Worm (Caenorhabditis elegans) whole organism, early embryonic: Measurements from ENCODE around the gene gbb-1.

Experiments
- B0310.2 ChIP-seq: sonication (generic microtip); optimal IDR thresholded peaks from 2 replicates; lab custom pipeline; 2016; ENCODE audit warnings: mild to moderate bottlenecking, missing genetic modification characterization, missing compliant biosample characterization
- F13C5.2 ChIP-seq: sonication (generic microtip); optimal IDR thresholded peaks from 2 replicates; lab custom pipeline; 2017; ENCODE audit warnings: mild to moderate bottlenecking, missing genetic modification characterization, inconsistent platforms, missing compliant biosample characterization
- aly-1 ChIP-seq: sonication (generic microtip); optimal IDR thresholded peaks from 2 replicates; lab custom pipeline; 2016; ENCODE audit warnings: missing genetic modification characterization, missing compliant biosample characterization
- ama-1 ChIP-seq: fragments of 150-350 bp; optimal IDR thresholded peaks from 2 replicates; lab custom pipeline; 2014
- ceh-13 ChIP-seq: fragments of 200-800 bp; sonication (Bioruptor generic); optimal IDR thresholded peaks from 2 replicates; lab custom pipeline; 2018; ENCODE audit warnings: mild to moderate bottlenecking, missing genetic modification characterization, missing compliant biosample characterization
- ceh-36 ChIP-seq: sonication (generic microtip); optimal IDR thresholded peaks from 2 replicates; lab custom pipeline; 2016; ENCODE audit warnings: missing genetic modification characterization, inconsistent platforms, missing compliant biosample characterization
- ets-7 ChIP-seq: sonication (generic microtip); optimal IDR thresholded peaks from 2 replicates; lab custom pipeline; 2016; ENCODE audit warnings: missing genotype, missing genetic modification characterization, missing compliant biosample characterization
- flt-1 ChIP-seq: fragments of 200-800 bp; sonication (Bioruptor generic); IDR thresholded peaks from 2 replicates; pipeline ENCODE4 v1.3.6; 2022; ENCODE audit warnings: missing genetic modification characterization, missing compliant biosample characterization
- hmbx-1 ChIP-seq: sonication (generic microtip); optimal IDR thresholded peaks from 2 replicates; lab custom pipeline; 2016; ENCODE audit warnings: mild to moderate bottlenecking, missing genetic modification characterization, missing compliant biosample characterization
- hmg-4 ChIP-seq: fragments of 200-800 bp; sonication (Bioruptor generic); optimal IDR thresholded peaks from 2 replicates; lab custom pipeline; 2018; ENCODE audit warnings: mild to moderate bottlenecking, missing genetic modification characterization, missing compliant biosample characterization
- hnd-1 ChIP-seq: sonication (generic microtip); optimal IDR thresholded peaks from 2 replicates; lab custom pipeline; 2016; ENCODE audit warnings: missing genetic modification characterization, missing compliant biosample characterization
- pes-1 ChIP-seq: fragments of 200-800 bp; sonication (Bioruptor generic); IDR thresholded peaks from 2 replicates; pipeline ENCODE4 v1.3.6; 2022; ENCODE audit warnings: missing genetic modification reagents, missing genetic modification characterization, missing compliant biosample characterization
- scrt-1 ChIP-seq: fragments of 200-800 bp; sonication (Bioruptor generic); IDR thresholded peaks from 2 replicates; pipeline ENCODE4 v1.3.6; 2022; ENCODE audit warnings: missing genetic modification characterization, missing compliant biosample characterization
- sea-1 ChIP-seq: fragments of 200-800 bp; sonication (Bioruptor generic); conservative IDR thresholded peaks from 2 replicates; pipeline ENCODE4 v1.3.6; 2022; ENCODE audit warnings: missing genetic modification characterization, missing compliant biosample characterization
- tbx-11 ChIP-seq: fragments of 200-800 bp; sonication (Bioruptor generic); IDR thresholded peaks from 2 replicates; pipeline ENCODE4 v1.3.6; 2022; ENCODE audit warnings: missing genetic modification characterization, missing compliant biosample characterization
- tbx-37 ChIP-seq: fragments of 200-800 bp; sonication (Bioruptor generic); conservative IDR thresholded peaks from 2 replicates; pipeline ENCODE4 v1.3.6; 2022; ENCODE audit warnings: missing genetic modification reagents, missing genetic modification characterization, missing compliant biosample characterization
- tra-4 ChIP-seq: sonication (generic microtip); optimal IDR thresholded peaks from 2 replicates; lab custom pipeline; 2017; ENCODE audit warnings: missing genetic modification characterization, missing compliant biosample characterization

gbb-1 gene

ce11 chrX:2996318-2996717 is 38.6 kb downstream of the gbb-1 start:
- TF ChIP-seq pes-1 (no peak), flt-1 (no peak), hnd-1 (tag; lab: Kevin White, UChicago) (no peak), hmbx-1 (tag; lab: Kevin White, UChicago) (no peak), F13C5.2 (tag; lab: Kevin White, UChicago) (no peak), hmg-4 (GFP tag; lab: Kevin White, UChicago) (no peak)

ce11 chrX:2996976-2997399 is 39.3 kb downstream of the gbb-1 start:
- TF ChIP-seq B0310.2 (tag; lab: Kevin White, UChicago): peak; percentile 5
- TF ChIP-seq tra-4 (tag; lab: Kevin White, UChicago): no peak
- peak; percentile 80 for TF ChIP-seq hmg-4 (GFP tag; lab: Kevin White, UChicago)
- peak; percentile 73 for TF ChIP-seq flt-1
- peak; percentile 94 for TF ChIP-seq F13C5.2 (tag; lab: Kevin White, UChicago)
- TF ChIP-seq tbx-11 (GFP tag; lab: Robert Waterston, UW): no peak
- TF ChIP-seq ets-7: peak; percentile 55
- peak; percentile 37 for TF ChIP-seq hnd-1 (tag; lab: Kevin White, UChicago)
- TF ChIP-seq hmbx-1 (tag; lab: Kevin White, UChicago): no peak
- no peak for TF ChIP-seq ama-1 (lab: Kevin White, UChicago)
- TF ChIP-seq ceh-13 (GFP tag; lab: Kevin White, UChicago): no peak
- no peak for TF ChIP-seq sea-1
- peak; percentile 76 for TF ChIP-seq pes-1
- TF ChIP-seq aly-1: no peak
- TF ChIP-seq scrt-1: peak; percentile 67; the same call in 1 of the 2 replicates
- peak; percentile 58; the same call in 1 of the 2 replicates for TF ChIP-seq tbx-37 (GFP tag; lab: Robert Waterston, UW)
- TF ChIP-seq ceh-36 (tag; lab: Kevin White, UChicago): no peak

- no peak for TF ChIP-seq hmbx-1 (tag; lab: Kevin White, UChicago)
- no peak for TF ChIP-seq ets-7
- no peak for TF ChIP-seq tbx-11 (GFP tag; lab: Robert Waterston, UW)
- no peak for TF ChIP-seq scrt-1
- no peak for TF ChIP-seq F13C5.2 (tag; lab: Kevin White, UChicago)
- no peak for TF ChIP-seq hmg-4 (GFP tag; lab: Kevin White, UChicago)
- TF ChIP-seq tra-4 (tag; lab: Kevin White, UChicago): no peak
- TF ChIP-seq pes-1: no peak
- no peak for TF ChIP-seq ceh-36 (tag; lab: Kevin White, UChicago)
- TF ChIP-seq flt-1: no peak
- TF ChIP-seq B0310.2 (tag; lab: Kevin White, UChicago): no peak
- no peak for TF ChIP-seq hnd-1 (tag; lab: Kevin White, UChicago)
- no peak for TF ChIP-seq tbx-37 (GFP tag; lab: Robert Waterston, UW)
- TF ChIP-seq aly-1: no peak
- no peak for TF ChIP-seq sea-1
- TF ChIP-seq ama-1 (lab: Kevin White, UChicago): no peak
Observed at ce11 chrX:2999652-3000051, 41.9 kb downstream of the gbb-1 start, which contains the start of gene Y41G9A.17. Y41G9A.17 (minus strand) TSS chrX:2999752.

- TF ChIP-seq F13C5.2 (tag; lab: Kevin White, UChicago) (no peak), pes-1 (no peak), tbx-11 (GFP tag; lab: Robert Waterston, UW) (no peak), ama-1 (lab: Kevin White, UChicago) (no peak), hmg-4 (GFP tag; lab: Kevin White, UChicago) (no peak), sea-1 (no peak), B0310.2 (tag; lab: Kevin White, UChicago) (no peak), hnd-1 (tag; lab: Kevin White, UChicago) (no peak), ceh-36 (tag; lab: Kevin White, UChicago) (no peak), tra-4 (tag; lab: Kevin White, UChicago) (no peak), ceh-13 (GFP tag; lab: Kevin White, UChicago) (no peak), hmbx-1 (tag; lab: Kevin White, UChicago) (no peak), ets-7 (no peak), tbx-37 (GFP tag; lab: Robert Waterston, UW) (no peak), scrt-1 (no peak), flt-1 (no peak), aly-1 (no peak)
Observed at ce11 chrX:3003703-3004102, 46.0 kb downstream of the gbb-1 start, which contains the start of gene Y41G9A.6. Y41G9A.6 (minus strand) TSS chrX:3003803.

ce11 chrX:3009190-3009589 is 51.5 kb downstream of the gbb-1 start, which contains the start of gene Y48D7A.1:
Y48D7A.1 (plus strand) TSS chrX:3009490.
- TF ChIP-seq scrt-1 (no peak), B0310.2 (tag; lab: Kevin White, UChicago) (no peak), tra-4 (tag; lab: Kevin White, UChicago) (no peak), pes-1 (no peak), ama-1 (lab: Kevin White, UChicago) (no peak), ets-7 (no peak), F13C5.2 (tag; lab: Kevin White, UChicago) (no peak), aly-1 (no peak), ceh-36 (tag; lab: Kevin White, UChicago) (no peak), tbx-11 (GFP tag; lab: Robert Waterston, UW) (no peak), hmbx-1 (tag; lab: Kevin White, UChicago) (no peak), hnd-1 (tag; lab: Kevin White, UChicago) (no peak), tbx-37 (GFP tag; lab: Robert Waterston, UW) (no peak; the same call in 1 of the 2 replicates), hmg-4 (GFP tag; lab: Kevin White, UChicago) (no peak)
